Fruit fly (Drosophila melanogaster) whole organism, embryonic: ENCODE data around the gene CG3679.

Experiments
- Awh ChIP-seq: fragments of 200-800 bp; sonication (Bioruptor generic); IDR thresholded peaks from 2 replicates; pipeline ENCODE4, ENCODE4 v1.3.6; 2022; ENCODE audit warnings: missing biosample characterization, missing genetic modification characterization
- CG12219 ChIP-seq: fragments of 200-800 bp; sonication (Bioruptor generic); optimal IDR thresholded peaks from 3 replicates; lab custom pipeline; 2018; ENCODE audit warnings: missing biosample characterization, mild to moderate bottlenecking, missing genetic modification characterization
- CG13775 ChIP-seq: fragments of 200-800 bp; sonication (Bioruptor generic); optimal IDR thresholded peaks from 3 replicates; lab custom pipeline; 2017; ENCODE audit warnings: missing biosample characterization, mild to moderate bottlenecking, missing genetic modification characterization
- CG15269 ChIP-seq: fragments of 200-800 bp; sonication (Bioruptor generic); optimal IDR thresholded peaks from 2 replicates; lab custom pipeline; 2018; ENCODE audit warnings: missing biosample characterization, mild to moderate bottlenecking, missing genetic modification characterization, moderate library complexity
- CG15601 ChIP-seq: fragments of 200-800 bp; sonication (Bioruptor generic); optimal IDR thresholded peaks from 3 replicates; lab custom pipeline; 2019; ENCODE audit warnings: missing biosample characterization, mild to moderate bottlenecking, missing genetic modification characterization, moderate library complexity
- CG16779 ChIP-seq: fragments of 200-800 bp; sonication (Bioruptor generic); IDR thresholded peaks from 2 replicates; pipeline ENCODE4 v1.3.6; 2022; ENCODE audit warnings: missing biosample characterization, missing genetic modification characterization
- CG16863 ChIP-seq: fragments of 200-800 bp; sonication (Bioruptor generic); optimal IDR thresholded peaks from 3 replicates; lab custom pipeline; 2016; ENCODE audit warnings: missing biosample characterization, missing genetic modification characterization
- CG17385 ChIP-seq: fragments of 200-800 bp; sonication (Bioruptor generic); optimal IDR thresholded peaks from 3 replicates; lab custom pipeline; 2018; ENCODE audit warnings: missing biosample characterization, mild to moderate bottlenecking, missing genetic modification characterization
- CG2875 ChIP-seq: fragments of 200-800 bp; sonication (Bioruptor generic); optimal IDR thresholded peaks from 2 replicates; lab custom pipeline; 2017; ENCODE audit warnings: missing biosample characterization, mild to moderate bottlenecking, missing genetic modification characterization, missing genetic modification reagents
- CG31224 ChIP-seq: fragments of 200-800 bp; sonication (Bioruptor generic); IDR thresholded peaks from 2 replicates; pipeline ENCODE4 v1.3.6; 2022; ENCODE audit warnings: missing biosample characterization, missing genetic modification characterization
- CG5180 ChIP-seq: fragments of 200-800 bp; sonication (Bioruptor generic); optimal IDR thresholded peaks from 3 replicates; lab custom pipeline; 2017; ENCODE audit warnings: missing biosample characterization, missing genetic modification characterization, mild to moderate bottlenecking, moderate library complexity, missing genetic modification reagents
- CG6683 ChIP-seq: fragments of 200-800 bp; sonication (Bioruptor generic); optimal IDR thresholded peaks from 2 replicates; lab custom pipeline; 2017; ENCODE audit warnings: missing biosample characterization, mild to moderate bottlenecking, missing genetic modification characterization, missing genetic modification reagents
- CG6813 ChIP-seq: fragments of 200-800 bp; sonication (Bioruptor generic); optimal IDR thresholded peaks from 2 replicates; lab custom pipeline; 2017; ENCODE audit warnings: missing biosample characterization, missing genetic modification characterization, mild to moderate bottlenecking, moderate library complexity, missing genetic modification reagents
- CG7372 ChIP-seq: fragments of 200-800 bp; sonication (Bioruptor generic); IDR thresholded peaks from 2 replicates; pipeline ENCODE4 v1.3.6; 2022; ENCODE audit warnings: missing biosample characterization, missing genetic modification characterization
- Dad ChIP-seq: fragments of 200-800 bp; sonication (Bioruptor generic); optimal IDR thresholded peaks from 3 replicates; lab custom pipeline; 2016; ENCODE audit warnings: missing biosample characterization, missing genetic modification characterization
- Elba2 ChIP-seq: fragments of 200-800 bp; sonication (Bioruptor generic); optimal IDR thresholded peaks from 3 replicates; lab custom pipeline; 2016; ENCODE audit warnings: missing biosample characterization, missing genetic modification characterization
- HLH4C ChIP-seq: fragments of 200-800 bp; sonication (Bioruptor generic); IDR thresholded peaks from 3 replicates; pipeline ENCODE4 v1.3.6; 2022; ENCODE audit warnings: missing biosample characterization, missing genetic modification characterization; ENCODE audit not compliant: partially characterized antibody
- HLH54F ChIP-seq: fragments of 200-800 bp; sonication (Bioruptor generic); optimal IDR thresholded peaks from 3 replicates; lab custom pipeline; 2016; ENCODE audit warnings: missing biosample characterization, missing genetic modification characterization
- HLHmδ ChIP-seq: fragments of 200-800 bp; sonication (Bioruptor generic); optimal IDR thresholded peaks from 2 replicates; lab custom pipeline; 2018; ENCODE audit warnings: missing biosample characterization, mild to moderate bottlenecking, missing genetic modification characterization, moderate library complexity
- Hr39 ChIP-seq: fragments of >200 bp; optimal IDR thresholded peaks from 2 replicates; lab custom pipeline; 2017
- Neu2 ChIP-seq: fragments of 200-800 bp; sonication (Bioruptor generic); optimal IDR thresholded peaks from 3 replicates; lab custom pipeline; 2016; ENCODE audit warnings: missing biosample characterization, missing genetic modification characterization, borderline replicate concordance
- Ptx1 ChIP-seq: fragments of 200-800 bp; sonication (Bioruptor generic); IDR thresholded peaks from 2 replicates; pipeline ENCODE4 v1.3.6; 2022; ENCODE audit warnings: missing biosample characterization, missing genetic modification characterization
- Rfx ChIP-seq: fragments of 200-800 bp; sonication (Bioruptor generic); IDR thresholded peaks from 2 replicates; pipeline ENCODE4 v1.3.6; 2022; ENCODE audit warnings: missing biosample characterization, missing genetic modification characterization
- Ssrp ChIP-seq: fragments of 200-800 bp; sonication (Bioruptor generic); optimal IDR thresholded peaks from 2 replicates; lab custom pipeline; 2018; ENCODE audit warnings: missing biosample characterization, mild to moderate bottlenecking, missing genetic modification characterization, moderate library complexity
- Xrp1 ChIP-seq: fragments of 200-800 bp; sonication (Bioruptor generic); IDR thresholded peaks from 2 replicates; pipeline ENCODE4 v1.3.6; 2022; ENCODE audit warnings: missing biosample characterization, missing genetic modification characterization
- crp ChIP-seq, 2 experiments: fragments of 200-800 bp; sonication (Bioruptor generic); optimal IDR thresholded peaks; 2 replicates in 1 of 2; 3 replicates in 1 of 2; lab custom pipeline; 2017; ENCODE audit warnings: missing biosample characterization in 2 of 2, missing genetic modification characterization in 2 of 2, mild to moderate bottlenecking in 1 of 2, moderate library complexity in 1 of 2
- dati ChIP-seq: fragments of 200-800 bp; sonication (Bioruptor generic); IDR thresholded peaks from 2 replicates; pipeline ENCODE4 v1.3.6; 2022; ENCODE audit warnings: missing biosample characterization, missing genetic modification characterization
- dysf ChIP-seq: fragments of 200-800 bp; sonication (Bioruptor generic); IDR thresholded peaks from 3 replicates; pipeline ENCODE4 v1.3.6; 2022; ENCODE audit warnings: missing biosample characterization, missing genetic modification characterization
- emc ChIP-seq: fragments of 200-800 bp; sonication (Bioruptor generic); optimal IDR thresholded peaks from 2 replicates; lab custom pipeline; 2016; ENCODE audit warnings: missing biosample characterization, missing genetic modification characterization
- klu ChIP-seq: fragments of 200-800 bp; sonication (Bioruptor generic); IDR thresholded peaks from 2 replicates; pipeline ENCODE4 v1.3.6; 2022; ENCODE audit warnings: missing biosample characterization, missing genetic modification characterization
- lab ChIP-seq: fragments of 200-800 bp; sonication (Bioruptor generic); optimal IDR thresholded peaks from 3 replicates; lab custom pipeline; 2017; ENCODE audit warnings: missing biosample characterization, missing genetic modification characterization, mild to moderate bottlenecking, moderate library complexity, missing genetic modification reagents
- pan ChIP-seq, 4 experiments: fragments of >200 bp in 3 of 4; fragments of 200-800 bp in 1 of 4; sonication (Bioruptor generic) in 1 of 4; optimal IDR thresholded peaks in 3 of 4; IDR thresholded peaks in 1 of 4; 2 replicates each; pipeline versions ENCODE4 v1.3.6 to Lab custom; 2017 to 2022; ENCODE audit warnings: missing biosample characterization in 2 of 4, missing genetic modification characterization in 2 of 4, mixed read lengths in 1 of 4
- pb ChIP-seq: fragments of 200-800 bp; sonication (Bioruptor generic); optimal IDR thresholded peaks from 3 replicates; lab custom pipeline; 2016; ENCODE audit warnings: missing biosample characterization, missing genetic modification characterization
- peb ChIP-seq: fragments of 200-800 bp; sonication (Bioruptor generic); IDR thresholded peaks from 2 replicates; pipeline ENCODE4 v1.3.6; 2022; ENCODE audit warnings: missing biosample characterization, missing genetic modification characterization
- pnt ChIP-seq: fragments of 200-800 bp; sonication (Bioruptor generic); optimal IDR thresholded peaks from 3 replicates; lab custom pipeline; 2016; ENCODE audit warnings: missing biosample characterization, missing genetic modification characterization
- sc ChIP-seq, 3 experiments: fragments of >200 bp in 2 of 3; fragments of 200-800 bp in 1 of 3; sonication (Bioruptor generic) in 1 of 3; optimal IDR thresholded peaks; 2 replicates in 2 of 3; 3 replicates in 1 of 3; lab custom pipeline; 2017; ENCODE audit warnings: mild to moderate bottlenecking in 1 of 3, missing biosample characterization in 1 of 3, missing genetic modification characterization in 1 of 3, missing genetic modification reagents in 1 of 3
- seq ChIP-seq: fragments of 200-800 bp; sonication (Bioruptor generic); IDR thresholded peaks from 2 replicates; pipeline ENCODE4 v1.3.6; 2022; ENCODE audit warnings: missing biosample characterization, missing genetic modification characterization
- shn ChIP-seq: fragments of 200-800 bp; sonication (Bioruptor generic); optimal IDR thresholded peaks from 3 replicates; lab custom pipeline; 2016; ENCODE audit warnings: missing biosample characterization, missing genetic modification characterization
- trh ChIP-seq: fragments of 200-800 bp; sonication (Bioruptor generic); optimal IDR thresholded peaks from 2 replicates; lab custom pipeline; 2016; ENCODE audit warnings: missing biosample characterization, missing genetic modification characterization
- tup ChIP-seq: fragments of 200-800 bp; sonication (Bioruptor generic); optimal IDR thresholded peaks from 2 replicates; lab custom pipeline; 2016; ENCODE audit warnings: missing biosample characterization, mild to moderate bottlenecking, missing genetic modification characterization, moderate library complexity
- yki ChIP-seq: fragments of >200 bp; optimal IDR thresholded peaks from 3 replicates; lab custom pipeline; 2018

The CG3679 gene

dm6 chrX:16278783-16279182 lies 24.9 kb upstream of the CG3679 start (continued):
- peak; percentile 25; the same call in 1 of the 2 replicates for TF ChIP-seq klu (GFP tag; lab: Robert Waterston, UW)
- TF ChIP-seq HLHmδ (GFP tag; lab: Kevin White, UChicago), result no peak
- TF ChIP-seq CG31224 (GFP tag; lab: Robert Waterston, UW), result peak; percentile 60; the same call in 1 of the 2 replicates
- TF ChIP-seq CG13775, result peak; percentile 83
- TF ChIP-seq CG6813, result peak; percentile 96
- TF ChIP-seq CG16779 (GFP tag; lab: Robert Waterston, UW), result 0 out of 2 replicates have a peak, but pooled peaks have one; percentile 62
- peak; percentile 94 for TF ChIP-seq Xrp1 (GFP tag; lab: Robert Waterston, UW)
- peak; percentile 23 for TF ChIP-seq shn (GFP tag; lab: Kevin White, UChicago)
- TF ChIP-seq trh (GFP tag; lab: Kevin White, UChicago), result peak; percentile 7
- peak; percentile 67 for TF ChIP-seq Ptx1 (GFP tag; lab: Robert Waterston, UW)
- peak; percentile 27 for TF ChIP-seq pb (GFP tag; lab: Kevin White, UChicago)
- no peak for TF ChIP-seq sc (optimal IDR thresholded peaks at IDR 0.05; lab: Kevin White, UChicago)
- peak; percentile 68 for TF ChIP-seq sc (GFP tag; optimal IDR thresholded peaks at IDR 0.05; lab: Kevin White, UChicago)
- TF ChIP-seq CG15601 (tag; lab: Kevin White, UChicago), result peak; percentile 79
- peak; percentile 15 for TF ChIP-seq HLH54F (GFP tag; lab: Kevin White, UChicago)
- peak; percentile 20 for TF ChIP-seq Elba2 (GFP tag; lab: Kevin White, UChicago)
- TF ChIP-seq Ssrp (tag; lab: Kevin White, UChicago), result peak; percentile 78
- peak; percentile 82 for TF ChIP-seq CG15269 (tag; lab: Kevin White, UChicago)
- TF ChIP-seq CG5180 (GFP tag; lab: Kevin White, UChicago), result peak; percentile 85
- TF ChIP-seq pan (optimal IDR thresholded peaks at IDR 0.05; lab: Kevin White, UChicago), result no peak
- peak in 1 of 2 experiments; percentile 86 for TF ChIP-seq pan (GFP tag; optimal IDR thresholded peaks at IDR 0.05 in 1 of 2, IDR thresholded peaks at IDR 0.05 in 1 of 2)
- TF ChIP-seq Rfx, result peak; percentile 84
- TF ChIP-seq CG7372, result peak; percentile 76
- peak in 1 of 2 experiments; percentile 35 for TF ChIP-seq crp (GFP tag; optimal IDR thresholded peaks at IDR 0.05; lab: Kevin White, UChicago)
- TF ChIP-seq lab (GFP tag; lab: Kevin White, UChicago), result peak; percentile 87
- TF ChIP-seq peb (GFP tag; lab: Robert Waterston, UW), result peak; percentile 69
- TF ChIP-seq Hr39 (lab: Kevin White, UChicago), result no peak
- peak; percentile 91 for TF ChIP-seq CG2875 (GFP tag; lab: Kevin White, UChicago)
- peak; percentile 5 for TF ChIP-seq Dad (GFP tag; lab: Kevin White, UChicago)
- peak; percentile 67 for TF ChIP-seq dati (GFP tag; lab: Robert Waterston, UW)
- TF ChIP-seq CG17385 (GFP tag; lab: Kevin White, UChicago), result peak; percentile 83
- peak; percentile 87 for TF ChIP-seq Awh (GFP tag; lab: Robert Waterston, UW)
- no peak for TF ChIP-seq emc
- no peak for TF ChIP-seq yki (lab: Kevin White, UChicago)
- peak; percentile 88 for TF ChIP-seq seq (GFP tag; lab: Robert Waterston, UW)
- no peak for TF ChIP-seq Neu2 (GFP tag; lab: Kevin White, UChicago)
- TF ChIP-seq pnt (GFP tag; lab: Kevin White, UChicago), result peak; percentile 56
- peak; percentile 21 for TF ChIP-seq tup
- peak; percentile 75 for TF ChIP-seq CG16863
- no peak for TF ChIP-seq HLH4C (GFP tag; lab: Robert Waterston, UW)
- peak; percentile 82 for TF ChIP-seq dysf (GFP tag; lab: Robert Waterston, UW)
- TF ChIP-seq CG6683 (GFP tag; lab: Kevin White, UChicago), result peak; percentile 71
- peak; percentile 87 for TF ChIP-seq CG12219 (GFP tag; lab: Kevin White, UChicago)
